Worm (Caenorhabditis elegans): Measurements from ENCODE around the gene dpy-11.

Gene dpy-11

DNA sequence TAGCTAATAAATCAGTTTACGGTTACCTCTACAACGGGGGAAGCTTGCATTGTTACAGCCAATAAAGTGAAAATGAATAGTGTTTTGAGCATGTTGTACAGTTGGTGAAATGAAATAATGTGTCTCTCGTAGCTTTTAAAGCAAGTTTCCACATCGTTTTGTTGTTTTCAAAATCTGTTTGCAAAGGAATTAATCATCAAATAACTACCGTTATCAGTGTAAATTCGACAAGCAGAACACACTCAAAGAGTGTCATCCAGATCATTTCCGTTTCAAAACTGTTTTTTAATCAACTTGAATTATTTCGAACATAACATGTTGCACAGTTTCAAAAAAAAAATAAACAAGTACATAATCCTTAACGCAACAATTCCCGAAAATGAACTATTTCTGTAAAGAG is 42.0 kb upstream of the dpy-11 start, which contains the start of gene spp-27:
TSS of gene spp-27 (minus strand) at position 101 of the 400 bp plus-strand sequence.
- TF ChIP-seq hlh-11 (tag; optimal IDR thresholded peaks at IDR 0.05) (no peak), nhr-42 (GFP tag; IDR thresholded peaks at IDR 0.05) (no peak), ZK337.2 (GFP tag; IDR thresholded peaks at IDR 0.05) (no peak), hmg-1.1 (GFP tag; IDR thresholded peaks at IDR 0.05) (no peak), ztf-11 (tag; optimal IDR thresholded peaks at IDR 0.05) (no peak), F26F4.8 (GFP tag; conservative IDR thresholded peaks at IDR 0.05) (no peak), vab-7 (GFP tag; IDR thresholded peaks at IDR 0.05) (no peak), arid-1 (GFP tag; conservative IDR thresholded peaks at IDR 0.05) (no peak), R02D3.7 (tag; optimal IDR thresholded peaks at IDR 0.05) (no peak), lin-39 (tag; optimal IDR thresholded peaks at IDR 0.05) (no peak), ceh-44 (GFP tag; IDR thresholded peaks at IDR 0.05) (no peak), tra-1 (GFP tag; IDR thresholded peaks at IDR 0.05) (no peak), pha-4 (GFP tag; IDR thresholded peaks at IDR 0.05) (no peak), pha-4 (tag; optimal IDR thresholded peaks at IDR 0.05) (no peak), mxl-2 (GFP tag; conservative IDR thresholded peaks at IDR 0.05) (no peak), dmd-6 (GFP tag; IDR thresholded peaks at IDR 0.05) (no peak), nhr-41 (GFP tag; IDR thresholded peaks at IDR 0.05) (no peak), hlh-30 (tag; optimal IDR thresholded peaks at IDR 0.05; ENCODE audit: insufficient read depth) (no peak), ztf-7 (tag; optimal IDR thresholded peaks at IDR 0.05) (no peak), php-3 (GFP tag; IDR thresholded peaks at IDR 0.05) (no peak), spr-1 (tag; optimal IDR thresholded peaks at IDR 0.05) (no peak)

DNA sequence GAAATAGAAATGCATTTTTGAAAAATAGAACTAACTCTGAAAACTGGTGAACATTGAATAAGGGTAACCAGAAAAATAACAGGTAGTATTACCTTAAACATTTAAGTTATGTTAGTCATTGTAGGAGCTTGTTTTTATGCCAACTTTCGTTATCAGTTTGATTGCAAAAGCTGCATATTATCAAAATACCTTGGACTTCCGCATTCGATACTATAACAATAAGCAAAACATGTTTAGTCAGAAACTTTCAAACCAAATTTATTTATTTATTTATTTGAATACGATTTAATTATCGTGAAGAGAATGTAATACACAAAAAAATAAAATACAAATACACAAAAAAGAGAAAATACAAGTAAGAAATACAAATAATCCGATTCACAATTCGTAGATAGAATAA is 39.3 kb upstream of the dpy-11 start, which contains the start of gene K04A8.19:
TSS of gene K04A8.19 (minus strand) at position 101 of the 400 bp plus-strand sequence.
- TF ChIP-seq ceh-44 (GFP tag; IDR thresholded peaks at IDR 0.05) (no peak), mxl-3 (GFP tag; optimal IDR thresholded peaks at IDR 0.05) (no peak), aha-1 (tag) (no peak), pqm-1 (tag; optimal IDR thresholded peaks at IDR 0.05) (no peak), lim-7 (GFP tag; IDR thresholded peaks at IDR 0.05) (no peak)

DNA sequence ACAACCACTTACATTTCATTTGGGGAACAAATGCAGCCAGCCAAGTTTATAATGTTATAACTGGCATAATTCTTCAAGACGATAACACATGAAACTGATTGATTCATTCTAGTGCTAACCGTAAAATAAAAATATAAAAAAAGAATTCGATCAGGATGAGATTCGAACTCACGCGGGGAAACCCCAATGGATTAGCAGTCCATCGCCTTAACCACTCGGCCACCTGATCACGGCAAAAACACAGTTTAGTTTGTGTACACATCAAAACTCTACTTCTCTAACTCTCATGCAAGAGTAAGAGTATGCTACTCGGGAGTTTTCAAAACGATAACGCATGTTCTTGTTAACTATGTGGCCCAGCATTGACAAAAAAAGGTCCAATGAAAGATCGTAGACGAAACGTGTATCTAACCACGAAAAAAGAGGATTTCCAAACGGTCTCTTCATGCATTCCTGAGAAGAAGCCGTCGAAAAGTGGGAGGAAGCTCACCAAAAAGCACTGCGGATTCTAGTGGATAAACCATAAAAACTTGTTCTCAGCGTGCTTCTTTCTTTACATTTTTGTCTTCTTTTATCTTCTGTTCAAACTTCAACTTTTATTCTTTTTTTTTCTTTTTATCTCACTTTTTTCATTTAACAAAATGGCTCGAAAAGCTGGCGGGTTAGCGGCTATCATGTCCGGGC is 36.8 kb upstream of the dpy-11 start, which contains the start of gene twk-10:
TSS of gene twk-10 (plus strand) at position 634 of the 684 bp plus-strand sequence.
- peak; percentile 75; the same call in 1 of the 2 replicates for TF ChIP-seq madf-9 (GFP tag; conservative IDR thresholded peaks at IDR 0.05)
- TF ChIP-seq F26F4.8 (GFP tag; conservative IDR thresholded peaks at IDR 0.05) = peak; percentile 73; the same call in 1 of the 2 replicates
- TF ChIP-seq F10B5.3 (tag; optimal IDR thresholded peaks at IDR 0.05) = no peak
- peak; percentile 41; the same call in 1 of the 2 replicates for TF ChIP-seq hmg-1.1 (GFP tag; IDR thresholded peaks at IDR 0.05)
- TF ChIP-seq T26A8.4 (GFP tag; IDR thresholded peaks at IDR 0.05) = peak; percentile 52; the same call in 1 of the 2 replicates
- TF ChIP-seq attf-4 (tag; optimal IDR thresholded peaks at IDR 0.05) = no peak
- no peak for TF ChIP-seq zfp-3 (GFP tag; conservative IDR thresholded peaks at IDR 0.05)
- TF ChIP-seq pqm-1 (tag; optimal IDR thresholded peaks at IDR 0.05) = no peak
- TF ChIP-seq egl-43 (GFP tag; IDR thresholded peaks at IDR 0.05) = no peak; the same call in 1 of the 2 replicates
- no peak for TF ChIP-seq hlh-11 (tag; optimal IDR thresholded peaks at IDR 0.05)
- peak; percentile 86 for TF ChIP-seq lim-7 (GFP tag; IDR thresholded peaks at IDR 0.05)
- no peak for TF ChIP-seq ZK546.5 (tag; optimal IDR thresholded peaks at IDR 0.05)
- TF ChIP-seq Y48G9A.11 (GFP tag; IDR thresholded peaks at IDR 0.05) = peak; percentile 69; the same call in 1 of the 2 replicates
- peak; percentile 78 for TF ChIP-seq vab-7 (GFP tag; IDR thresholded peaks at IDR 0.05)
- TF ChIP-seq zag-1 (tag; optimal IDR thresholded peaks at IDR 0.05) = no peak
- TF ChIP-seq mdt-29 (GFP tag; IDR thresholded peaks at IDR 0.05) = peak; percentile 64; the same call in 1 of the 2 replicates
- peak; percentile 60 for TF ChIP-seq dmd-6 (GFP tag; IDR thresholded peaks at IDR 0.05)
- peak; percentile 76; the same call in 1 of the 2 replicates for TF ChIP-seq pha-4 (GFP tag; IDR thresholded peaks at IDR 0.05)
- no peak for TF ChIP-seq pha-4 (tag; optimal IDR thresholded peaks at IDR 0.05)
- 0 out of 2 replicates have a peak, but pooled peaks have one; percentile 63 for TF ChIP-seq daf-19 (GFP tag; conservative IDR thresholded peaks at IDR 0.05)
- TF ChIP-seq mxl-2 (GFP tag; conservative IDR thresholded peaks at IDR 0.05) = no peak
- no peak for TF ChIP-seq lin-29 (GFP tag; IDR thresholded peaks at IDR 0.05)
- 0 out of 2 replicates have a peak, but pooled peaks have one; percentile 49 for TF ChIP-seq D1046.2 (GFP tag; IDR thresholded peaks at IDR 0.05)
- TF ChIP-seq unc-130 (GFP tag; optimal IDR thresholded peaks at IDR 0.05) = peak; percentile 21
- no peak for TF ChIP-seq nhr-10 (tag; optimal IDR thresholded peaks at IDR 0.05)
- peak; percentile 9 for TF ChIP-seq rbr-2 (tag; optimal IDR thresholded peaks at IDR 0.05)
- no peak for TF ChIP-seq nhr-76 (tag; optimal IDR thresholded peaks at IDR 0.05)
- no peak for TF ChIP-seq dpl-1 (GFP tag; optimal IDR thresholded peaks at IDR 0.05)
- TF ChIP-seq ceh-44 (GFP tag; IDR thresholded peaks at IDR 0.05) = peak; percentile 70; the same call in 1 of the 2 replicates
- peak; percentile 70; the same call in 1 of the 2 replicates for TF ChIP-seq ZK337.2 (GFP tag; IDR thresholded peaks at IDR 0.05)
- TF ChIP-seq nhr-42 (GFP tag; IDR thresholded peaks at IDR 0.05) = no peak
- TF ChIP-seq mep-1 (tag; optimal IDR thresholded peaks at IDR 0.05) = no peak
- TF ChIP-seq madf-5 (GFP tag; IDR thresholded peaks at IDR 0.05) = 0 out of 4 replicates have a peak, but pooled peaks of 1 of the 2 experiments have one; percentile 59

Measured in whole organism, L4 larva.